Fruit fly (Drosophila melanogaster) whole organism, adult: ENCODE data around the gene Pp2B-14D.

Experiments
- CG11617 ChIP-seq: fragments of 200-800 bp; sonication (Bioruptor generic); optimal IDR thresholded peaks from 2 replicates; lab custom pipeline; 2017; ENCODE audit warnings: mild to moderate bottlenecking, missing biosample characterization, missing genetic modification reagents, missing genetic modification characterization
- CG1620 ChIP-seq: fragments of 200-800 bp; sonication (Bioruptor generic); optimal IDR thresholded peaks from 2 replicates; lab custom pipeline; 2016; ENCODE audit warnings: missing biosample characterization, missing genetic modification characterization
- CG33017 ChIP-seq: fragments of 200-800 bp; sonication (Bioruptor generic); optimal IDR thresholded peaks from 2 replicates; lab custom pipeline; 2018; ENCODE audit warnings: missing biosample characterization, mild to moderate bottlenecking, missing genetic modification characterization, moderate library complexity
- CG5204 ChIP-seq: fragments of 200-800 bp; sonication (Bioruptor generic); optimal IDR thresholded peaks from 2 replicates; lab custom pipeline; 2016; ENCODE audit warnings: missing biosample characterization, missing genetic modification characterization
- CG7101 ChIP-seq: fragments of 200-800 bp; sonication (Bioruptor generic); optimal IDR thresholded peaks from 2 replicates; lab custom pipeline; 2018; ENCODE audit warnings: missing biosample characterization, mild to moderate bottlenecking, missing genetic modification characterization, moderate library complexity
- Clk ChIP-seq: fragments of 200-800 bp; sonication (Bioruptor generic); optimal IDR thresholded peaks from 2 replicates; lab custom pipeline; 2017; ENCODE audit warnings: missing biosample characterization, missing genetic modification characterization
- Hr96 ChIP-seq: fragments of 200-800 bp; sonication (Bioruptor generic); optimal IDR thresholded peaks from 2 replicates; lab custom pipeline; 2016; ENCODE audit warnings: missing biosample characterization, missing genetic modification characterization
- cnc ChIP-seq, 2 experiments: fragments of >200 bp; optimal IDR thresholded peaks; 2 replicates each; lab custom pipeline; 2017
- kay ChIP-seq: fragments of 200-800 bp; sonication (Bioruptor generic); peaks from one replicate; lab custom pipeline; 2016; ENCODE audit warnings: missing biosample characterization, missing genetic modification characterization, borderline replicate concordance
- ovo ChIP-seq: fragments of 200-800 bp; sonication (Bioruptor generic); optimal IDR thresholded peaks from 2 replicates; lab custom pipeline; 2016; ENCODE audit warnings: missing biosample characterization, missing genetic modification characterization
- pad ChIP-seq: fragments of 200-800 bp; sonication (Bioruptor generic); optimal IDR thresholded peaks from 3 replicates; lab custom pipeline; 2017; ENCODE audit warnings: missing biosample characterization, missing genetic modification characterization, mild to moderate bottlenecking, moderate library complexity, missing genetic modification reagents
- toe ChIP-seq: fragments of 200-800 bp; sonication (Bioruptor generic); optimal IDR thresholded peaks from 2 replicates; lab custom pipeline; 2016; ENCODE audit warnings: missing biosample characterization, missing genetic modification characterization

DNA sequence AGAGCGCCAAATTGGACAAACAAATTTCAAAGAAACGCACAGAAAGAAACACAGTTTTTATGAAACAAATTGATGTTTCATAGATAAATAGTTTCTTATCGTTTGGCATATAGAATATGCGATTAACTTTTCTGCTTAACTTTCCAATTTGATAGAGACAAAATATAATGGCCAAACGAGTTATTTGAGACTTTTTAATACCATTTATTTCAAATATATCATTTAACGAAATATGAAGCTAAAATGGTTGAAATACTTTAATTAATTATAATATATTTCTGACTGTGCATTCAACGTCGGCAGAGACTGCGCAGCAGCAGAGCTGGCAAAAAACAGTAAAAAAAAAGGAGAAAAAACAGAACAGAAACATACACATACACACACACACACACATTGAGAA lies 25.8 kb upstream of the Pp2B-14D start:
- TF ChIP-seq ovo (GFP tag; lab: Kevin White, UChicago): no peak
- TF ChIP-seq toe: no peak
- TF ChIP-seq Clk (GFP tag; lab: Kevin White, UChicago): no peak
- TF ChIP-seq CG5204 (GFP tag; lab: Kevin White, UChicago): no peak
- no peak for TF ChIP-seq CG11617 (GFP tag; lab: Kevin White, UChicago)
- TF ChIP-seq cnc (optimal IDR thresholded peaks at IDR 0.05; lab: Kevin White, UChicago): no peak
- peak; percentile 4 for TF ChIP-seq pad
- TF ChIP-seq CG33017: no peak
- TF ChIP-seq kay (GFP tag; lab: Kevin White, UChicago): no peak
- no peak for TF ChIP-seq Hr96
- no peak for TF ChIP-seq CG1620 (GFP tag; lab: Kevin White, UChicago)
- no peak for TF ChIP-seq CG7101 (tag; lab: Kevin White, UChicago)
